Fruit fly (Drosophila melanogaster) whole organism, embryonic: ENCODE data around the gene CG14183.
A peak's percentile ranks its signal among the peaks of the same experiment; 100 is the strongest.

ENCODE experiments used
- Antp ChIP-seq: fragments of 200-800 bp; sonication (Bioruptor generic); optimal IDR thresholded peaks from 3 replicates; lab custom pipeline; 2016; ENCODE audit warnings: missing biosample characterization, missing genetic modification characterization
- Blimp-1 ChIP-seq: fragments of 200-800 bp; sonication (Bioruptor generic); optimal IDR thresholded peaks from 3 replicates; lab custom pipeline; 2018; ENCODE audit warnings: missing biosample characterization, missing genetic modification characterization, mild to moderate bottlenecking, moderate library complexity, missing genetic modification reagents
- C15 ChIP-seq: fragments of 200-800 bp; sonication (Bioruptor generic); IDR thresholded peaks from 3 replicates; pipeline ENCODE4 v1.3.6; 2022; ENCODE audit warnings: missing biosample characterization, missing genetic modification characterization
- CG11560 ChIP-seq: fragments of 200-800 bp; sonication (Bioruptor generic); IDR thresholded peaks from 3 replicates; pipeline ENCODE4 v1.3.6; 2022; ENCODE audit warnings: missing biosample characterization, missing genetic modification characterization
- CG13123 ChIP-seq: fragments of 200-800 bp; sonication (Bioruptor generic); optimal IDR thresholded peaks from 2 replicates; lab custom pipeline; 2016; ENCODE audit warnings: missing biosample characterization, missing genetic modification characterization
- CG13296 ChIP-seq: fragments of 200-800 bp; sonication (Bioruptor generic); optimal IDR thresholded peaks from 3 replicates; lab custom pipeline; 2018; ENCODE audit warnings: missing biosample characterization, mild to moderate bottlenecking, missing genetic modification characterization
- CG13624 ChIP-seq: fragments of 200-800 bp; sonication (Bioruptor generic); optimal IDR thresholded peaks from 2 replicates; lab custom pipeline; 2016; ENCODE audit warnings: missing biosample characterization, missing genetic modification characterization
- CG14710 ChIP-seq: fragments of 200-800 bp; sonication (Bioruptor generic); optimal IDR thresholded peaks from 3 replicates; lab custom pipeline; 2019; ENCODE audit warnings: missing biosample characterization, mild to moderate bottlenecking, missing genetic modification characterization, moderate library complexity
- CG14860 ChIP-seq: fragments of 200-800 bp; sonication (Bioruptor generic); IDR thresholded peaks from 3 replicates; pipeline ENCODE4 v1.3.6; 2022; ENCODE audit warnings: missing biosample characterization, missing genetic modification characterization; ENCODE audit not compliant: partially characterized antibody
- CG15073 ChIP-seq: fragments of 200-800 bp; sonication (Bioruptor generic); optimal IDR thresholded peaks from 2 replicates; lab custom pipeline; 2016; ENCODE audit warnings: missing biosample characterization, missing genetic modification characterization
- CG15269 ChIP-seq: fragments of 200-800 bp; sonication (Bioruptor generic); optimal IDR thresholded peaks from 2 replicates; lab custom pipeline; 2018; ENCODE audit warnings: missing biosample characterization, mild to moderate bottlenecking, missing genetic modification characterization, moderate library complexity
- CG3407 ChIP-seq: fragments of 200-800 bp; sonication (Bioruptor generic); optimal IDR thresholded peaks from 2 replicates; lab custom pipeline; 2018; ENCODE audit warnings: missing biosample characterization, mild to moderate bottlenecking, missing genetic modification characterization
- CG34376 ChIP-seq: fragments of 200-800 bp; sonication (Bioruptor generic); optimal IDR thresholded peaks from 2 replicates; lab custom pipeline; 2018; ENCODE audit warnings: missing biosample characterization, mild to moderate bottlenecking, missing genetic modification characterization
- CG3995 ChIP-seq: fragments of 200-800 bp; sonication (Bioruptor generic); optimal IDR thresholded peaks from 3 replicates; lab custom pipeline; 2016; ENCODE audit warnings: missing biosample characterization, missing genetic modification characterization
- CG42726 ChIP-seq: fragments of 200-800 bp; sonication (Bioruptor generic); IDR thresholded peaks from 2 replicates; pipeline ENCODE4 v1.3.6; 2022; ENCODE audit warnings: missing biosample characterization, missing genetic modification characterization; ENCODE audit not compliant: partially characterized antibody
- CG4328 ChIP-seq: fragments of 200-800 bp; sonication (Bioruptor generic); optimal IDR thresholded peaks from 3 replicates; lab custom pipeline; 2017; ENCODE audit warnings: missing biosample characterization, missing genetic modification reagents, missing genetic modification characterization
- CG6765 ChIP-seq: fragments of 200-800 bp; sonication (Bioruptor generic); optimal IDR thresholded peaks from 3 replicates; lab custom pipeline; 2017; ENCODE audit warnings: missing biosample characterization, mild to moderate bottlenecking, missing genetic modification characterization
- CG7839 ChIP-seq: fragments of 200-800 bp; sonication (Bioruptor generic); optimal IDR thresholded peaks from 3 replicates; lab custom pipeline; 2018; ENCODE audit warnings: missing biosample characterization, mild to moderate bottlenecking, missing genetic modification characterization, moderate library complexity
- CG8478 ChIP-seq: fragments of >200 bp; optimal IDR thresholded peaks from 2 replicates; lab custom pipeline; 2018
- CkIIα-i1 ChIP-seq: fragments of 200-800 bp; sonication (Bioruptor generic); IDR thresholded peaks from 2 replicates; pipeline ENCODE4 v1.3.6; 2022; ENCODE audit warnings: missing biosample characterization, missing genetic modification characterization
- Dll ChIP-seq: fragments of 200-800 bp; sonication (Bioruptor generic); IDR thresholded peaks from 4 replicates; pipeline ENCODE4 v1.3.6; 2022; ENCODE audit warnings: missing biosample characterization, missing genetic modification characterization; ENCODE audit not compliant: partially characterized antibody
- E2f2 ChIP-seq: fragments of 200-800 bp; sonication (Bioruptor generic); IDR thresholded peaks from 2 replicates; pipeline ENCODE4 v1.3.6; 2022; ENCODE audit warnings: missing biosample characterization, missing genetic modification characterization
- Fer1 ChIP-seq: fragments of 200-800 bp; sonication (Bioruptor generic); optimal IDR thresholded peaks from 2 replicates; lab custom pipeline; 2017; ENCODE audit warnings: missing biosample characterization, mild to moderate bottlenecking, missing genetic modification characterization
- Hey ChIP-seq: fragments of 200-800 bp; sonication (Bioruptor generic); optimal IDR thresholded peaks from 3 replicates; lab custom pipeline; 2018; ENCODE audit warnings: missing biosample characterization, mild to moderate bottlenecking, missing genetic modification characterization
- Meics ChIP-seq: fragments of 200-800 bp; sonication (Bioruptor generic); optimal IDR thresholded peaks from 2 replicates; lab custom pipeline; 2017; ENCODE audit warnings: missing biosample characterization, mild to moderate bottlenecking, missing genetic modification characterization
- Mrtf ChIP-seq: fragments of 200-800 bp; sonication (Bioruptor generic); IDR thresholded peaks from 3 replicates; pipeline ENCODE4 v1.3.6; 2022; ENCODE audit warnings: missing biosample characterization, missing genetic modification characterization
- Neu2 ChIP-seq: fragments of 200-800 bp; sonication (Bioruptor generic); optimal IDR thresholded peaks from 3 replicates; lab custom pipeline; 2016; ENCODE audit warnings: missing biosample characterization, missing genetic modification characterization, borderline replicate concordance
- Ptx1 ChIP-seq: fragments of 200-800 bp; sonication (Bioruptor generic); IDR thresholded peaks from 2 replicates; pipeline ENCODE4 v1.3.6; 2022; ENCODE audit warnings: missing biosample characterization, missing genetic modification characterization
- Sox102F ChIP-seq: fragments of 200-800 bp; sonication (Bioruptor generic); optimal IDR thresholded peaks from 2 replicates; lab custom pipeline; 2018; ENCODE audit warnings: missing biosample characterization, mild to moderate bottlenecking, missing genetic modification characterization, moderate library complexity
- Sry-β ChIP-seq: fragments of 200-800 bp; sonication (Bioruptor generic); optimal IDR thresholded peaks from 2 replicates; lab custom pipeline; 2018; ENCODE audit warnings: missing biosample characterization, mild to moderate bottlenecking, missing genetic modification characterization, moderate library complexity
- ara ChIP-seq: fragments of 200-800 bp; sonication (Bioruptor generic); IDR thresholded peaks from 2 replicates; pipeline ENCODE4 v1.3.6; 2022; ENCODE audit warnings: missing biosample characterization, missing genetic modification characterization
- cwo ChIP-seq: fragments of 200-800 bp; sonication (Bioruptor generic); optimal IDR thresholded peaks from 3 replicates; lab custom pipeline; 2017; ENCODE audit warnings: missing biosample characterization, missing genetic modification characterization, mild to moderate bottlenecking, moderate library complexity, missing genetic modification reagents
- da ChIP-seq: fragments of 200-800 bp; sonication (Bioruptor generic); optimal IDR thresholded peaks from 2 replicates; lab custom pipeline; 2016; ENCODE audit warnings: missing biosample characterization, missing genetic modification characterization
- ems ChIP-seq: fragments of 200-800 bp; sonication (Bioruptor generic); optimal IDR thresholded peaks from 3 replicates; lab custom pipeline; 2016; ENCODE audit warnings: missing biosample characterization, missing genetic modification characterization
- eyg ChIP-seq: fragments of 200-800 bp; sonication (Bioruptor generic); optimal IDR thresholded peaks from 3 replicates; lab custom pipeline; 2016; ENCODE audit warnings: missing biosample characterization, missing genetic modification characterization
- fd102C ChIP-seq: fragments of 200-800 bp; sonication (Bioruptor generic); optimal IDR thresholded peaks from 2 replicates; lab custom pipeline; 2018; ENCODE audit warnings: missing biosample characterization, mild to moderate bottlenecking, missing genetic modification characterization, moderate library complexity
- grau ChIP-seq: fragments of 200-800 bp; optimal IDR thresholded peaks from 3 replicates; lab custom pipeline; 2019; ENCODE audit warnings: missing biosample characterization, mild to moderate bottlenecking, missing genetic modification characterization, moderate library complexity
- h ChIP-seq: fragments of >200 bp; optimal IDR thresholded peaks from 2 replicates; lab custom pipeline; 2017
- jigr1 ChIP-seq: fragments of 200-800 bp; sonication (Bioruptor generic); IDR thresholded peaks from 3 replicates; pipeline ENCODE4 v1.3.6; 2022; ENCODE audit warnings: missing biosample characterization, missing genetic modification characterization
- ken ChIP-seq: fragments of 200-800 bp; sonication (Bioruptor generic); IDR thresholded peaks from 3 replicates; pipeline ENCODE4 v1.3.6; 2022; ENCODE audit warnings: missing biosample characterization, missing genetic modification characterization
- lola ChIP-seq, 3 experiments: fragments of >200 bp in 2 of 3; fragments of 200-800 bp in 1 of 3; sonication (Bioruptor generic) in 1 of 3; optimal IDR thresholded peaks; 2 replicates each; lab custom pipeline; 2017 to 2019; ENCODE audit warnings: missing biosample characterization in 3 of 3, missing genetic modification characterization in 3 of 3, mild to moderate bottlenecking in 1 of 3, moderate library complexity in 1 of 3
- pho ChIP-seq: fragments of 200-800 bp; sonication (Bioruptor generic); optimal IDR thresholded peaks from 2 replicates; lab custom pipeline; 2016; ENCODE audit warnings: missing biosample characterization, missing genetic modification characterization
- phol ChIP-seq: fragments of 200-800 bp; sonication (Bioruptor generic); optimal IDR thresholded peaks from 3 replicates; lab custom pipeline; 2018; ENCODE audit warnings: missing biosample characterization, mild to moderate bottlenecking, missing genetic modification characterization, moderate library complexity
- sd ChIP-seq: fragments of 200-800 bp; sonication (Bioruptor generic); optimal IDR thresholded peaks from 3 replicates; lab custom pipeline; 2018; ENCODE audit warnings: missing biosample characterization, mild to moderate bottlenecking, missing genetic modification characterization, moderate library complexity
- slou ChIP-seq: fragments of 200-800 bp; sonication (Bioruptor generic); optimal IDR thresholded peaks from 3 replicates; lab custom pipeline; 2016; ENCODE audit warnings: missing biosample characterization, missing genetic modification characterization
- sug ChIP-seq: fragments of 200-800 bp; optimal IDR thresholded peaks from 2 replicates; lab custom pipeline; 2019; ENCODE audit warnings: missing biosample characterization, mild to moderate bottlenecking, missing genetic modification characterization, moderate library complexity
- tgo ChIP-seq: fragments of 200-800 bp; sonication (Bioruptor generic); IDR thresholded peaks from 3 replicates; pipeline ENCODE4 v1.3.6; 2022; ENCODE audit warnings: missing biosample characterization, missing genetic modification characterization
- tio ChIP-seq: fragments of 200-800 bp; sonication (Bioruptor generic); optimal IDR thresholded peaks from 2 replicates; lab custom pipeline; 2017; ENCODE audit warnings: missing biosample characterization, missing genetic modification characterization, inconsistent platforms
- zf30C ChIP-seq: fragments of 200-800 bp; sonication (Bioruptor generic); optimal IDR thresholded peaks from 3 replicates; lab custom pipeline; 2018; ENCODE audit warnings: missing biosample characterization, mild to moderate bottlenecking, missing genetic modification characterization

Gene CG14183

dm6 chr3L:20006269-20007265 lies 21.1 kb downstream of the CG14183 start (continued):
- TF ChIP-seq cwo (GFP tag; lab: Kevin White, UChicago), result no peak
- no peak for TF ChIP-seq Antp (GFP tag; lab: Kevin White, UChicago)
- no peak for TF ChIP-seq sd
- no peak for TF ChIP-seq Mrtf
- no peak for TF ChIP-seq CG13624 (GFP tag; lab: Kevin White, UChicago)
- TF ChIP-seq pho (GFP tag; lab: Kevin White, UChicago), result no peak
- TF ChIP-seq Fer1 (GFP tag; lab: Kevin White, UChicago), result no peak
- no peak for TF ChIP-seq Blimp-1
- no peak for TF ChIP-seq tio
- no peak for TF ChIP-seq CG14710 (tag; lab: Kevin White, UChicago)
- no peak for TF ChIP-seq CG15269 (tag; lab: Kevin White, UChicago)
- TF ChIP-seq CG13296 (GFP tag; lab: Kevin White, UChicago), result no peak
- peak; percentile 98 for TF ChIP-seq CG11560 (tag; lab: Robert Waterston, UW)
- no peak for TF ChIP-seq Sox102F (GFP tag; lab: Kevin White, UChicago)
- peak; percentile 94 for TF ChIP-seq E2f2 (GFP tag; lab: Robert Waterston, UW)
- TF ChIP-seq CG13123 (GFP tag; lab: Kevin White, UChicago), result no peak
- TF ChIP-seq sug (tag; lab: Kevin White, UChicago), result no peak
- no peak for TF ChIP-seq CG8478 (lab: Kevin White, UChicago)
- TF ChIP-seq Ptx1 (GFP tag; lab: Robert Waterston, UW), result no peak
- no peak for TF ChIP-seq slou (GFP tag; lab: Kevin White, UChicago)
- no peak for TF ChIP-seq fd102C (GFP tag; lab: Kevin White, UChicago)
- no peak for TF ChIP-seq grau (tag; lab: Kevin White, UChicago)
- peak; percentile 99 for TF ChIP-seq CG14860 (GFP tag; lab: Robert Waterston, UW)
- no peak for TF ChIP-seq Hey (tag; lab: Kevin White, UChicago)
- TF ChIP-seq Meics, result no peak
- no peak for TF ChIP-seq tgo (GFP tag; lab: Robert Waterston, UW)
- no peak for TF ChIP-seq CG34376
- TF ChIP-seq CG4328 (GFP tag; lab: Kevin White, UChicago), result peak; percentile 46
- no peak for TF ChIP-seq CG7839
- TF ChIP-seq ems (GFP tag; lab: Kevin White, UChicago), result peak; percentile 3
- TF ChIP-seq phol (tag; lab: Kevin White, UChicago), result no peak
- TF ChIP-seq CG15073 (GFP tag; lab: Kevin White, UChicago), result no peak
- no peak for TF ChIP-seq CG3995 (GFP tag; lab: Kevin White, UChicago)
- no peak for TF ChIP-seq Sry-β (GFP tag; lab: Kevin White, UChicago)
- TF ChIP-seq zf30C, result no peak
- 0 out of 3 replicates have a peak, but pooled peaks have one; percentile 28 for TF ChIP-seq ken (GFP tag; lab: Robert Waterston, UW)
- TF ChIP-seq Neu2, result peak; percentile 33
- no peak for TF ChIP-seq C15 (GFP tag; lab: Robert Waterston, UW)
- no peak for TF ChIP-seq h (lab: Kevin White, UChicago)
- no peak for TF ChIP-seq jigr1
- no peak for TF ChIP-seq ara
- TF ChIP-seq CkIIα-i1 (GFP tag; lab: Robert Waterston, UW), result no peak
- TF ChIP-seq CG42726 (GFP tag; lab: Robert Waterston, UW), result peak; percentile 61; the same call in 1 of the 2 replicates
- no peak for TF ChIP-seq CG6765 (GFP tag; lab: Kevin White, UChicago)
- TF ChIP-seq CG3407 (GFP tag; lab: Kevin White, UChicago), result no peak
- peak; percentile 86 for TF ChIP-seq Dll (GFP tag; lab: Robert Waterston, UW)
- TF ChIP-seq eyg (GFP tag; lab: Kevin White, UChicago), result no peak
- TF ChIP-seq lola (GFP tag; optimal IDR thresholded peaks at IDR 0.05; lab: Kevin White, UChicago), result peak in 1 of 3 experiments; percentile 17
- TF ChIP-seq da (GFP tag; lab: Kevin White, UChicago), result no peak
